Worm (Caenorhabditis elegans): ENCODE data around the gene srx-110.

The srx-110 gene

DNA sequence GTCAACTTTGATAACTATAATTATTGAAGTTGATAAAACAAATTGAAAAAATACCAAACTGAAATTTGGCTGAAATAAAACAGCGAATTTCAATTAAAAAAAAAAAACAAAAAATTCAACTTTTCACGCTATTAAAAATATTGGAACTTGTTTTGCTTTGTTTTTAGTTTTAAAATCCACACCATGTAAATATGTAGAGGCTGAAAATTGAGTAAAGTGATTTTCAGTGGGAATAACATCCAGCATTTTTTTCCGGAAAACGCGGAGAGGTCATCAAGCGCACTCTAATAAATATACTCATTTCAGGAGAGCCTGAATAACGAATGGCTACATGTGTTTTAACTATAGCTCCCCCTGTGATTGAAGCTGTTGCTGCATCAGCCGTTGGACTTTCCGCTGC is 44.2 kb downstream of the srx-110 start, which contains the start of gene rcd-1:
Gene rcd-1, plus strand, starts transcription at position 301 of the 400 bp plus-strand sequence.
- no peak for TF ChIP-seq syd-9 (tag; optimal IDR thresholded peaks at IDR 0.05)
- no peak for TF ChIP-seq mec-3 (tag; optimal IDR thresholded peaks at IDR 0.05; ENCODE audit: borderline replicate concordance)
- TF ChIP-seq hlh-13 (GFP tag; optimal IDR thresholded peaks at IDR 0.05) = no peak
- no peak for TF ChIP-seq pha-4 (tag; optimal IDR thresholded peaks at IDR 0.05)
- TF ChIP-seq ceh-48 (tag; optimal IDR thresholded peaks at IDR 0.05) = no peak
- TF ChIP-seq ceh-22 (tag; optimal IDR thresholded peaks at IDR 0.05) = no peak
- no peak for TF ChIP-seq tbx-2 (tag; optimal IDR thresholded peaks at IDR 0.05)
- TF ChIP-seq ets-4 (tag; optimal IDR thresholded peaks at IDR 0.05) = no peak
- TF ChIP-seq elt-4 (tag; optimal IDR thresholded peaks at IDR 0.05) = no peak
- no peak for TF ChIP-seq odd-2 (tag; optimal IDR thresholded peaks at IDR 0.05)
- no peak for TF ChIP-seq gmeb-2 (tag; optimal IDR thresholded peaks at IDR 0.05)
- TF ChIP-seq ceh-9 (tag; optimal IDR thresholded peaks at IDR 0.05) = no peak
- TF ChIP-seq sox-2 (GFP tag; IDR thresholded peaks at IDR 0.05) = no peak
- TF ChIP-seq ceh-45 (GFP tag; IDR thresholded peaks at IDR 0.05) = no peak
- no peak for TF ChIP-seq nhr-232 (tag; optimal IDR thresholded peaks at IDR 0.05)
- no peak for TF ChIP-seq unc-3 (GFP tag; conservative IDR thresholded peaks at IDR 0.05)
- TF ChIP-seq unc-3 (tag; optimal IDR thresholded peaks at IDR 0.05) = no peak
- TF ChIP-seq fkh-10 (GFP tag; optimal IDR thresholded peaks at IDR 0.05) = no peak

DNA sequence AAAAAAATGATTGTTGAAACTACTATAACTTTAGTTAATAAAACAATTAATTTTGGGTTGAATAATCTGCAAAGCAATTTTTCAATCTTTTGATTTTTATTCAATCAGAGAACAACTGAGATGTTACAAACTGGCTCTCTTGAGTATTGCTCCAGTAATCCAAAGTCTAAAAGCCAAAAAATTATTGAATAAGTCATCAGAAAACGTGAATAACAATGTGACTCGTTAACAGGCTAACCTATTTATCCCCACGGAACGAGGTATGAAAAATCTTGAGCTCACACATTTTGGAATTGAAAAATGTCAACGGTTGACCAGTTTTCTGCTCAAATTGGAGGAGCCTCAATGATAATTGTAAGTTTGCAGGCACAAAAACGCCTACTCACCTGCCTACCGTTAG is 48.1 kb downstream of the srx-110 start, which contains the start of gene srx-111:
Gene srx-111, plus strand, starts transcription at position 301 of the 400 bp plus-strand sequence.
- no peak for TF ChIP-seq ceh-22 (tag; optimal IDR thresholded peaks at IDR 0.05)
- TF ChIP-seq pros-1 (tag; optimal IDR thresholded peaks at IDR 0.05) = no peak
- TF ChIP-seq C38D4.7 (GFP tag; optimal IDR thresholded peaks at IDR 0.05) = no peak
- TF ChIP-seq tbx-2 (tag; optimal IDR thresholded peaks at IDR 0.05) = no peak
- TF ChIP-seq fax-1 (tag; optimal IDR thresholded peaks at IDR 0.05) = no peak
- no peak for TF ChIP-seq C08G9.2 (tag; optimal IDR thresholded peaks at IDR 0.05)
- no peak for TF ChIP-seq ceh-2 (tag; optimal IDR thresholded peaks at IDR 0.05)
- no peak for TF ChIP-seq K02D7.2 (tag; optimal IDR thresholded peaks at IDR 0.05)
- TF ChIP-seq ceh-24 (tag; optimal IDR thresholded peaks at IDR 0.05) = no peak
- TF ChIP-seq hlh-13 (GFP tag; optimal IDR thresholded peaks at IDR 0.05) = no peak
- no peak for TF ChIP-seq ref-2 (tag; optimal IDR thresholded peaks at IDR 0.05)

DNA sequence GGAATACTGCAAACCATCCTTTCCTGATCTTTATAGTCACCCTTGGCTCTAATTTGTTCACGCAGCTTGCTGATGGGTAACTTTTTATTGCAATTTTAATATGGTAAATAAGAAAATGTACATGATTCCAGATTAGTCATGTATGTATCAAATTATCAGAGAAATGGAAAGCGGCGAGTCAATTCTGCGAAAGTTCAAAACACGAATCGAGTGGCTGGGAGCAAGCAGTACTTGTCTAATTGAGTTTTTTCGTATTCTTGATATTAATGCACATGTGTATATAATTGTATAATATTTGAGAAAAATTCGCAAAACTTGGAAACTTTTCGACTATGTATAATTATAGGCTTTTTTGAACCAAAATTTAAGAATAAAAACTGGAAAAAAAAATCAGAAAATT is 49.7 kb downstream of the srx-110 start, which contains the start of gene T24E12.12:
Gene T24E12.12, plus strand, starts transcription at position 281 of the 400 bp plus-strand sequence.
- no peak for TF ChIP-seq npax-4 (tag; optimal IDR thresholded peaks at IDR 0.05)
- no peak for TF ChIP-seq unc-55 (GFP tag; optimal IDR thresholded peaks at IDR 0.05)
- TF ChIP-seq ceh-19 (GFP tag; optimal IDR thresholded peaks at IDR 0.05) = no peak
- TF ChIP-seq dve-1 (tag; optimal IDR thresholded peaks at IDR 0.05) = no peak
- TF ChIP-seq gmeb-2 (tag; optimal IDR thresholded peaks at IDR 0.05) = no peak
- no peak for TF ChIP-seq Y22D7AL.16 (tag; optimal IDR thresholded peaks at IDR 0.05)
- no peak for TF ChIP-seq hlh-8 (tag; optimal IDR thresholded peaks at IDR 0.05)
- no peak for TF ChIP-seq pros-1 (tag; optimal IDR thresholded peaks at IDR 0.05)
- no peak for TF ChIP-seq C08G9.2 (tag; optimal IDR thresholded peaks at IDR 0.05)
- no peak for TF ChIP-seq hlh-30 (tag; optimal IDR thresholded peaks at IDR 0.05; ENCODE audit: insufficient read depth)
- TF ChIP-seq fkh-6 (tag; optimal IDR thresholded peaks at IDR 0.05) = no peak
- no peak for TF ChIP-seq elt-2 (tag; optimal IDR thresholded peaks at IDR 0.05)
- no peak for TF ChIP-seq sox-2 (GFP tag; IDR thresholded peaks at IDR 0.05)
- TF ChIP-seq pat-9 (tag; optimal IDR thresholded peaks at IDR 0.05) = no peak
- TF ChIP-seq hlh-6 (tag; optimal IDR thresholded peaks at IDR 0.05) = no peak
- no peak for TF ChIP-seq ahr-1 (tag; optimal IDR thresholded peaks at IDR 0.05)
- no peak for TF ChIP-seq rnt-1 (tag; optimal IDR thresholded peaks at IDR 0.05)
- TF ChIP-seq C38D4.7 (GFP tag; optimal IDR thresholded peaks at IDR 0.05) = no peak
- TF ChIP-seq madf-2 (tag; optimal IDR thresholded peaks at IDR 0.05) = no peak
